Fruit fly (Drosophila melanogaster) whole organism, embryonic: ENCODE results near the gene AstA.

ENCODE experiments used
- Atf3 ChIP-seq: fragments of 200-800 bp; sonication (Bioruptor generic); optimal IDR thresholded peaks from 3 replicates; lab custom pipeline; 2016; ENCODE audit warnings: missing biosample characterization, missing genetic modification characterization
- B-H2 ChIP-seq: fragments of 200-800 bp; sonication (Bioruptor generic); optimal IDR thresholded peaks from 2 replicates; lab custom pipeline; 2018; ENCODE audit warnings: missing biosample characterization, mild to moderate bottlenecking, missing genetic modification characterization
- BtbVII ChIP-seq: fragments of 200-800 bp; sonication (Bioruptor generic); optimal IDR thresholded peaks from 3 replicates; lab custom pipeline; 2017; ENCODE audit warnings: missing biosample characterization, mild to moderate bottlenecking, missing genetic modification characterization
- CG10654 ChIP-seq: fragments of 200-800 bp; sonication (Bioruptor generic); optimal IDR thresholded peaks from 2 replicates; lab custom pipeline; 2016; ENCODE audit warnings: missing biosample characterization, missing genetic modification characterization
- CG12942 ChIP-seq: fragments of 200-800 bp; sonication (Bioruptor generic); optimal IDR thresholded peaks from 3 replicates; lab custom pipeline; 2016; ENCODE audit warnings: missing biosample characterization, missing genetic modification characterization
- CG14965 ChIP-seq: fragments of 200-800 bp; sonication (Bioruptor generic); optimal IDR thresholded peaks from 2 replicates; lab custom pipeline; 2016; ENCODE audit warnings: missing biosample characterization, missing genetic modification characterization, borderline replicate concordance
- CG1603 ChIP-seq: fragments of 200-800 bp; sonication (Bioruptor generic); optimal IDR thresholded peaks from 2 replicates; lab custom pipeline; 2019; ENCODE audit warnings: missing biosample characterization, mild to moderate bottlenecking, missing genetic modification characterization, moderate library complexity
- CG16815 ChIP-seq: fragments of 200-800 bp; sonication (Bioruptor generic); optimal IDR thresholded peaks from 3 replicates; lab custom pipeline; 2017; ENCODE audit warnings: missing biosample characterization, mild to moderate bottlenecking, missing genetic modification characterization
- CG17186 ChIP-seq: fragments of 200-800 bp; sonication (Bioruptor generic); optimal IDR thresholded peaks from 3 replicates; lab custom pipeline; 2017; ENCODE audit warnings: missing biosample characterization, missing genetic modification reagents, missing genetic modification characterization
- CG17328 ChIP-seq: fragments of 200-800 bp; sonication (Bioruptor generic); IDR thresholded peaks from 2 replicates; pipeline ENCODE4 v1.3.6; 2022; ENCODE audit warnings: missing biosample characterization, missing genetic modification characterization
- CG17802 ChIP-seq: fragments of 200-800 bp; sonication (Bioruptor generic); optimal IDR thresholded peaks from 2 replicates; lab custom pipeline; 2018; ENCODE audit warnings: missing biosample characterization, mild to moderate bottlenecking, missing genetic modification characterization, moderate library complexity
- CG1792 ChIP-seq: fragments of 200-800 bp; sonication (Bioruptor generic); optimal IDR thresholded peaks from 2 replicates; lab custom pipeline; 2016; ENCODE audit warnings: missing biosample characterization, missing genetic modification characterization
- CG1832 ChIP-seq: fragments of 200-800 bp; sonication (Bioruptor generic); optimal IDR thresholded peaks from 2 replicates; lab custom pipeline; 2017; ENCODE audit warnings: missing biosample characterization, mild to moderate bottlenecking, missing genetic modification characterization, inconsistent platforms
- CG30020 ChIP-seq: fragments of 200-800 bp; optimal IDR thresholded peaks from 2 replicates; lab custom pipeline; 2019; ENCODE audit warnings: missing biosample characterization, mild to moderate bottlenecking, missing genetic modification characterization, moderate library complexity
- CG4617 ChIP-seq: fragments of 200-800 bp; sonication (Bioruptor generic); optimal IDR thresholded peaks from 3 replicates; lab custom pipeline; 2016; ENCODE audit warnings: missing biosample characterization, missing genetic modification characterization, borderline replicate concordance
- CG4730 ChIP-seq: fragments of 200-800 bp; sonication (Bioruptor generic); IDR thresholded peaks from 2 replicates; pipeline ENCODE4 v1.3.6; 2022; ENCODE audit warnings: missing biosample characterization, missing genetic modification characterization
- CG6813 ChIP-seq: fragments of 200-800 bp; sonication (Bioruptor generic); optimal IDR thresholded peaks from 2 replicates; lab custom pipeline; 2017; ENCODE audit warnings: missing biosample characterization, missing genetic modification characterization, mild to moderate bottlenecking, moderate library complexity, missing genetic modification reagents
- CG9932 ChIP-seq: fragments of 200-800 bp; sonication (Bioruptor generic); IDR thresholded peaks from 2 replicates; pipeline ENCODE4 v1.3.6; 2022; ENCODE audit warnings: missing biosample characterization, missing genetic modification characterization
- Camta ChIP-seq: fragments of 200-800 bp; sonication (Bioruptor generic); optimal IDR thresholded peaks from 2 replicates; lab custom pipeline; 2016; ENCODE audit warnings: missing biosample characterization, missing genetic modification characterization
- CoRest ChIP-seq: fragments of 200-800 bp; sonication (Bioruptor generic); optimal IDR thresholded peaks from 3 replicates; lab custom pipeline; 2018; ENCODE audit warnings: missing biosample characterization, mild to moderate bottlenecking, missing genetic modification characterization, moderate library complexity
- Dip2 ChIP-seq: fragments of 200-800 bp; sonication (Bioruptor generic); IDR thresholded peaks from 2 replicates; pipeline ENCODE4 v1.3.6; 2022; ENCODE audit warnings: missing biosample characterization, missing genetic modification characterization
- Elba2 ChIP-seq: fragments of 200-800 bp; sonication (Bioruptor generic); optimal IDR thresholded peaks from 3 replicates; lab custom pipeline; 2016; ENCODE audit warnings: missing biosample characterization, missing genetic modification characterization
- Gug ChIP-seq: fragments of 200-800 bp; sonication (Bioruptor generic); IDR thresholded peaks from 4 replicates; pipeline ENCODE4 v1.3.6; 2022; ENCODE audit warnings: missing biosample characterization, missing genetic modification characterization
- Hand ChIP-seq: fragments of 200-800 bp; sonication (Bioruptor generic); optimal IDR thresholded peaks from 2 replicates; lab custom pipeline; 2017; ENCODE audit warnings: mild to moderate bottlenecking, missing biosample characterization, missing genetic modification reagents, missing genetic modification characterization
- MTF-1 ChIP-seq: fragments of 200-800 bp; sonication (Bioruptor generic); optimal IDR thresholded peaks from 2 replicates; lab custom pipeline; 2018; ENCODE audit warnings: missing biosample characterization, mild to moderate bottlenecking, missing genetic modification characterization, borderline replicate concordance
- NC2β ChIP-seq: fragments of 200-800 bp; sonication (Bioruptor generic); optimal IDR thresholded peaks from 2 replicates; lab custom pipeline; 2016; ENCODE audit warnings: missing biosample characterization, missing genetic modification characterization
- Oaz ChIP-seq: fragments of 200-800 bp; sonication (Bioruptor generic); IDR thresholded peaks from 2 replicates; pipeline ENCODE4 v1.3.6; 2022; ENCODE audit warnings: missing biosample characterization, missing genetic modification characterization
- Sox102F ChIP-seq: fragments of 200-800 bp; sonication (Bioruptor generic); optimal IDR thresholded peaks from 2 replicates; lab custom pipeline; 2018; ENCODE audit warnings: missing biosample characterization, mild to moderate bottlenecking, missing genetic modification characterization, moderate library complexity
- Taf1 ChIP-seq: fragments of 200-800 bp; sonication (Bioruptor generic); IDR thresholded peaks from 2 replicates; pipeline ENCODE4 v1.3.6; 2022; ENCODE audit warnings: missing biosample characterization, missing genetic modification characterization
- abd-A ChIP-seq: fragments of 200-800 bp; sonication (Bioruptor generic); optimal IDR thresholded peaks from 3 replicates; lab custom pipeline; 2019; ENCODE audit warnings: missing biosample characterization, mild to moderate bottlenecking, missing genetic modification characterization, moderate library complexity
- ac ChIP-seq: fragments of 200-800 bp; sonication (Bioruptor generic); optimal IDR thresholded peaks from 3 replicates; lab custom pipeline; 2017; ENCODE audit warnings: missing biosample characterization, mild to moderate bottlenecking, missing genetic modification characterization
- al ChIP-seq: fragments of 200-800 bp; sonication (Bioruptor generic); IDR thresholded peaks from 2 replicates; pipeline ENCODE4 v1.3.6; 2022; ENCODE audit warnings: missing biosample characterization, missing genetic modification characterization
- ara ChIP-seq: fragments of 200-800 bp; sonication (Bioruptor generic); IDR thresholded peaks from 2 replicates; pipeline ENCODE4 v1.3.6; 2022; ENCODE audit warnings: missing biosample characterization, missing genetic modification characterization
- bcd ChIP-seq: fragments of 200-800 bp; sonication (Bioruptor generic); optimal IDR thresholded peaks from 2 replicates; lab custom pipeline; 2017; ENCODE audit warnings: missing biosample characterization, mild to moderate bottlenecking, missing genetic modification characterization
- br ChIP-seq: fragments of >200 bp; optimal IDR thresholded peaks from 2 replicates; lab custom pipeline; 2017
- caup ChIP-seq: fragments of 200-800 bp; sonication (Bioruptor generic); optimal IDR thresholded peaks from 3 replicates; lab custom pipeline; 2017; ENCODE audit warnings: missing biosample characterization, mild to moderate bottlenecking, missing genetic modification characterization, moderate library complexity; ENCODE audit not compliant: severe bottlenecking
- ci ChIP-seq: fragments of 200-800 bp; sonication (Bioruptor generic); IDR thresholded peaks from 3 replicates; pipeline ENCODE4 v1.3.6; 2022; ENCODE audit warnings: missing biosample characterization, missing genetic modification characterization
- dmrt99B ChIP-seq: fragments of 200-800 bp; sonication (Bioruptor generic); optimal IDR thresholded peaks from 2 replicates; lab custom pipeline; 2018; ENCODE audit warnings: missing biosample characterization, mild to moderate bottlenecking, missing genetic modification characterization, moderate library complexity
- esg ChIP-seq: fragments of 200-800 bp; sonication (Bioruptor generic); conservative IDR thresholded peaks from 2 replicates; pipeline ENCODE4 v1.3.6; 2022; ENCODE audit warnings: missing biosample characterization, missing genetic modification characterization
- insv ChIP-seq, 2 experiments: fragments of 200-800 bp; sonication (Bioruptor generic); optimal IDR thresholded peaks; 3 replicates each; lab custom pipeline; 2016 to 2018; ENCODE audit warnings: missing biosample characterization in 2 of 2, missing genetic modification characterization in 2 of 2
- jing ChIP-seq: fragments of 200-800 bp; sonication (Bioruptor generic); optimal IDR thresholded peaks from 2 replicates; lab custom pipeline; 2018; ENCODE audit warnings: missing biosample characterization, mild to moderate bottlenecking, missing genetic modification characterization
- ken ChIP-seq: fragments of 200-800 bp; sonication (Bioruptor generic); IDR thresholded peaks from 3 replicates; pipeline ENCODE4 v1.3.6; 2022; ENCODE audit warnings: missing biosample characterization, missing genetic modification characterization
- klu ChIP-seq: fragments of 200-800 bp; sonication (Bioruptor generic); IDR thresholded peaks from 2 replicates; pipeline ENCODE4 v1.3.6; 2022; ENCODE audit warnings: missing biosample characterization, missing genetic modification characterization
- lmd ChIP-seq: fragments of 200-800 bp; sonication (Bioruptor generic); IDR thresholded peaks from 2 replicates; pipeline ENCODE4 v1.3.6; 2022; ENCODE audit warnings: missing biosample characterization, missing genetic modification characterization
- nau ChIP-seq: fragments of 200-800 bp; sonication (Bioruptor generic); optimal IDR thresholded peaks from 3 replicates; lab custom pipeline; 2017; ENCODE audit warnings: missing biosample characterization, mild to moderate bottlenecking, missing genetic modification characterization, missing genetic modification reagents
- row ChIP-seq: fragments of 200-800 bp; sonication (Bioruptor generic); IDR thresholded peaks from 3 replicates; pipeline ENCODE4 v1.3.6; 2022; ENCODE audit warnings: missing biosample characterization, missing genetic modification characterization
- slbo ChIP-seq: fragments of 200-800 bp; sonication (Bioruptor generic); IDR thresholded peaks from 2 replicates; pipeline ENCODE4 v1.3.6; 2022; ENCODE audit warnings: missing biosample characterization, missing genetic modification characterization
- vvl ChIP-seq: fragments of 200-800 bp; sonication (Bioruptor generic); IDR thresholded peaks from 2 replicates; pipeline ENCODE4 v1.3.6; 2022; ENCODE audit warnings: missing biosample characterization, missing genetic modification characterization
- zfh1 ChIP-seq: fragments of 200-800 bp; sonication (Bioruptor generic); IDR thresholded peaks from 3 replicates; pipeline ENCODE4 v1.3.6; 2022; ENCODE audit warnings: missing biosample characterization, missing genetic modification characterization

The AstA gene

DNA sequence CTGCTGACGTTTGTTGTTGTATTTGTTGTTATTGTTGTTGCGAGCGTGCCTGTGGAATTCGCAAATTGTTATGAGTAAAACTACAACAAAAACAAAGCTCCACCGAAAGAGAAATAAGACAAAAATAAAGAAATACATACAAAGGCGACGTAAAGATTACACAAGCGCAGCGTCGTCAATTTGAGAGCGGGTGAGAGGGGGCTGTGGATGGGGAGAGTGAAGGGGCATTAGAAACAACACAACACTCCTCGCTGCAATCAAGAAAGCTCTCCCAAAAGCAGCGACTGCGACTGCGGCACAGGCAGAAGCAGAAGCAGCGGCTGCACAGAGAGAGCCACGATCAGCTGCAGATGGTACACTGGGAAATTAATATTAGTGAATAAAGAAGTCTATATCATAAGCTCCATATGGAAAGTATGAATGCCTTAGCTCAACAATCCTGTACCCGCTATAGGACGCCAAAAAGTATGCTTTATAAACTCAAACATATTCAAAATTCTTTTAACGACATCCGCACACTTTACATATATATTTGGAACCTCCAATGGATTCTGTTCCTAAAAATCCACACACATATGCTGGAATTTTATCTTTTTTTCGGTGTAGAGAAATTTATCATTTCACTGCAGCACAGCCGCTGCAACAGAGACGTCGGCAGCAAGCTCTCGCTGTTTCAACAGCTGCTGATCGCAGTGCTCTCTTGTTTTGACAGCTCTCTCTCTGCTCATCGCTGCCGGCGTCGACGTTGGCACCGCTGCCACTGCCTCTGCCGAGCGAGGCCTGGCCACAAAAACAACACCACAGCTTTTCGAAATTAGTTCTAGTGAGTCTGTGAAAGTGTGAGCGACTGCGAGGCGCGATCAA is 3.9 kb upstream of the AstA start, which contains the start of gene CG13631 (continued):
- TF ChIP-seq nau (peak; percentile 93), Sox102F (GFP tag; lab: Kevin White, UChicago) (peak; percentile 97), jing (GFP tag; lab: Kevin White, UChicago) (peak; percentile 94), vvl (GFP tag; lab: Robert Waterston, UW) (peak; percentile 93), Atf3 (peak; percentile 96), NC2β (GFP tag; lab: Kevin White, UChicago) (peak; percentile 95), Oaz (GFP tag; lab: Robert Waterston, UW) (peak; percentile 77), CG1832 (GFP tag; lab: Kevin White, UChicago) (no peak), CG12942 (GFP tag; lab: Kevin White, UChicago) (peak; percentile 90), CG30020 (tag; lab: Kevin White, UChicago) (peak; percentile 78), CG4617 (GFP tag; lab: Kevin White, UChicago) (peak; percentile 83), bcd (peak; percentile 96), al (0 out of 2 replicates have a peak, but pooled peaks have one; percentile 16), insv (GFP tag; optimal IDR thresholded peaks at IDR 0.05; lab: Kevin White, UChicago) (peak in 1 of 2 experiments; percentile 27), ci (GFP tag; lab: Robert Waterston, UW) (peak; percentile 95), B-H2 (GFP tag; lab: Kevin White, UChicago) (no peak), esg (GFP tag; lab: Robert Waterston, UW) (peak; percentile 93), CG17186 (GFP tag; lab: Kevin White, UChicago) (peak; percentile 90), Taf1 (no peak), lmd (GFP tag; lab: Robert Waterston, UW) (peak; percentile 94), ara (GFP tag; lab: Robert Waterston, UW) (peak; percentile 94), row (GFP tag; lab: Robert Waterston, UW) (peak; percentile 94), MTF-1 (GFP tag; lab: Kevin White, UChicago) (peak; percentile 53), Camta (GFP tag; lab: Kevin White, UChicago) (peak; percentile 96), CG17328 (GFP tag; lab: Robert Waterston, UW) (peak; percentile 91), CG6813 (peak; percentile 83), Hand (GFP tag; lab: Kevin White, UChicago) (peak; percentile 39), zfh1 (GFP tag; lab: Robert Waterston, UW) (peak; percentile 96), Dip2 (0 out of 2 replicates have a peak, but pooled peaks have one; percentile 17), ken (GFP tag; lab: Robert Waterston, UW) (peak; percentile 96), CG10654 (peak; percentile 93), br (lab: Kevin White, UChicago) (no peak), CG16815 (GFP tag; lab: Kevin White, UChicago) (peak; percentile 81), BtbVII (GFP tag; lab: Kevin White, UChicago) (peak; percentile 83), CoRest (tag; lab: Kevin White, UChicago) (peak; percentile 97), abd-A (tag; lab: Kevin White, UChicago) (no peak), Elba2 (GFP tag; lab: Kevin White, UChicago) (no peak), ac (GFP tag; lab: Kevin White, UChicago) (peak; percentile 43), Gug (peak; percentile 88; the same call in 3 of the 4 replicates), slbo (GFP tag; lab: Robert Waterston, UW) (peak; percentile 60), CG9932 (GFP tag; lab: Robert Waterston, UW) (0 out of 2 replicates have a peak, but pooled peaks have one; percentile 12), dmrt99B (tag; lab: Kevin White, UChicago) (peak; percentile 98), CG14965 (GFP tag; lab: Kevin White, UChicago) (peak; percentile 70), CG17802 (tag; lab: Kevin White, UChicago) (peak; percentile 87), CG4730 (GFP tag; lab: Robert Waterston, UW) (peak; percentile 87), klu (GFP tag; lab: Robert Waterston, UW) (peak; percentile 64; the same call in 1 of the 2 replicates), CG1792 (GFP tag; lab: Kevin White, UChicago) (peak; percentile 92), CG1603 (tag; lab: Kevin White, UChicago) (peak; percentile 81), caup (GFP tag; lab: Kevin White, UChicago) (peak; percentile 69)
